Fruit fly (Drosophila melanogaster): ENCODE data around the gene CG46460.

The CG46460 gene

dm6 chr3L:4177981-4178562, 49.0 kb downstream of the CG46460 start, which contains the start of gene Teh4 (continued):
- TF ChIP-seq dac (GFP tag; optimal IDR thresholded peaks at IDR 0.05): no peak
- no peak for TF ChIP-seq Met (GFP tag; optimal IDR thresholded peaks at IDR 0.05)
- TF ChIP-seq Sox102F (GFP tag; optimal IDR thresholded peaks at IDR 0.05): no peak
- no peak for TF ChIP-seq esn (GFP tag; optimal IDR thresholded peaks at IDR 0.05)
- no peak for TF ChIP-seq vri (GFP tag; optimal IDR thresholded peaks at IDR 0.05)
- TF ChIP-seq CG6163 (GFP tag; IDR thresholded peaks at IDR 0.05): no peak
- TF ChIP-seq OdsH (GFP tag; optimal IDR thresholded peaks at IDR 0.05): no peak
- no peak for TF ChIP-seq cyc (GFP tag; optimal IDR thresholded peaks at IDR 0.05)
- TF ChIP-seq CG3032 (tag; optimal IDR thresholded peaks at IDR 0.05): no peak
- no peak for TF ChIP-seq CG7368 (GFP tag; optimal IDR thresholded peaks at IDR 0.05)
- TF ChIP-seq Gug (GFP tag; IDR thresholded peaks at IDR 0.05): no peak
- peak; percentile 5 for TF ChIP-seq net (GFP tag; optimal IDR thresholded peaks at IDR 0.05)
- TF ChIP-seq ss (GFP tag; optimal IDR thresholded peaks at IDR 0.05): peak in 1 of 2 experiments; percentile 72
- TF ChIP-seq Smox (GFP tag; optimal IDR thresholded peaks at IDR 0.05): no peak
- TF ChIP-seq fkh (GFP tag; optimal IDR thresholded peaks at IDR 0.05): no peak
- TF ChIP-seq CG10631 (GFP tag; optimal IDR thresholded peaks at IDR 0.05): no peak
- no peak for TF ChIP-seq CG6854 (GFP tag; optimal IDR thresholded peaks at IDR 0.05)
- TF ChIP-seq lz (GFP tag; optimal IDR thresholded peaks at IDR 0.05): no peak
- TF ChIP-seq fd85E (GFP tag; optimal IDR thresholded peaks at IDR 0.05): no peak
- no peak for TF ChIP-seq CG6276 (GFP tag; optimal IDR thresholded peaks at IDR 0.05)
- TF ChIP-seq CG8632 (GFP tag; optimal IDR thresholded peaks at IDR 0.05): no peak
- TF ChIP-seq CG6792 (GFP tag; optimal IDR thresholded peaks at IDR 0.05): no peak
- peak; percentile 61 for TF ChIP-seq CG6808 (GFP tag; optimal IDR thresholded peaks at IDR 0.05)
- no peak for TF ChIP-seq CG16779 (tag; optimal IDR thresholded peaks at IDR 0.05)
- no peak for TF ChIP-seq CG8319 (GFP tag; optimal IDR thresholded peaks at IDR 0.05)
- no peak for TF ChIP-seq Sox14 (GFP tag; optimal IDR thresholded peaks at IDR 0.05)
- no peak for TF ChIP-seq acj6 (GFP tag; optimal IDR thresholded peaks at IDR 0.05)
- TF ChIP-seq Eip78C (GFP tag): no peak
- TF ChIP-seq Eip75B (GFP tag; optimal IDR thresholded peaks at IDR 0.05): no peak
- TF ChIP-seq spab (GFP tag; optimal IDR thresholded peaks at IDR 0.05): peak; percentile 45
